Worm (Caenorhabditis elegans) whole organism, L1 larva: Measurements from ENCODE around the gene C34C12.9.

Experiments
- C04F5.9 ChIP-seq: sonication (generic microtip); optimal IDR thresholded peaks from 2 replicates; lab custom pipeline; 2016; ENCODE audit warnings: missing genetic modification characterization, missing compliant biosample characterization
- C34B4.2 ChIP-seq: sonication (generic microtip); optimal IDR thresholded peaks from 2 replicates; lab custom pipeline; 2017; ENCODE audit warnings: mild to moderate bottlenecking, missing genetic modification characterization, missing compliant biosample characterization
- aly-2 ChIP-seq: fragments of 150-350 bp; optimal IDR thresholded peaks from 2 replicates; lab custom pipeline; 2014; ENCODE audit warnings: missing biosample characterization, missing genetic modification characterization
- ama-1 ChIP-seq: fragments of 150-350 bp; optimal IDR thresholded peaks from 2 replicates; lab custom pipeline; 2014
- blmp-1 ChIP-seq: fragments of 150-350 bp; optimal IDR thresholded peaks from 2 replicates; lab custom pipeline; 2014; ENCODE audit warnings: missing biosample characterization, missing genetic modification characterization
- ceh-82 ChIP-seq, 3 experiments: fragments of 150-350 bp in 1 of 3; sonication (generic microtip) in 2 of 3; optimal IDR thresholded peaks; 2 replicates each; lab custom pipeline; 2014 to 2017; ENCODE audit warnings: missing biosample characterization in 3 of 3, missing genetic modification characterization in 3 of 3
- ceh-90 ChIP-seq: sonication (generic microtip); optimal IDR thresholded peaks from 2 replicates; lab custom pipeline; 2016; ENCODE audit warnings: missing genetic modification characterization, missing compliant biosample characterization
- ces-1 ChIP-seq: fragments of 150-350 bp; optimal IDR thresholded peaks from 2 replicates; lab custom pipeline; 2014; ENCODE audit warnings: missing biosample characterization, missing genetic modification reagents, missing genetic modification characterization
- dpl-1 ChIP-seq, 3 experiments: fragments of 150-350 bp in 2 of 3; sonication (generic microtip) in 1 of 3; optimal IDR thresholded peaks; 2 replicates each; lab custom pipeline; 2014 to 2017; ENCODE audit warnings: missing biosample characterization in 3 of 3, missing genetic modification characterization in 3 of 3, missing genetic modification reagents in 3 of 3
- efl-1 ChIP-seq, 4 experiments: fragments of 150-350 bp; optimal IDR thresholded peaks in 3 of 4; peaks in 1 of 4; 1 replicate in 1 of 4; 2 replicates in 3 of 4; lab custom pipeline; 2014; ENCODE audit warnings: missing biosample characterization in 2 of 4, missing genetic modification characterization in 2 of 4, missing genetic modification reagents in 2 of 4
- efl-3 ChIP-seq: fragments of 200-800 bp; sonication (Bioruptor generic); optimal IDR thresholded peaks from 2 replicates; lab custom pipeline; 2018; ENCODE audit warnings: mild to moderate bottlenecking, missing genetic modification characterization, missing compliant biosample characterization
- elt-3 ChIP-seq, 6 experiments: fragments of 150-350 bp in 1 of 6; sonication (generic microtip); optimal IDR thresholded peaks; 2 replicates each; lab custom pipeline; 2017 to 2018; ENCODE audit warnings: missing biosample characterization in 6 of 6, missing genetic modification characterization in 6 of 6, inconsistent platforms in 1 of 6
- fkh-4 ChIP-seq: sonication (generic microtip); optimal IDR thresholded peaks from 2 replicates; lab custom pipeline; 2016; ENCODE audit warnings: missing compliant biosample characterization, missing genetic modification characterization, borderline replicate concordance
- fkh-8 ChIP-seq: sonication (generic microtip); optimal IDR thresholded peaks from 2 replicates; lab custom pipeline; 2016; ENCODE audit warnings: mild to moderate bottlenecking, missing genetic modification characterization, missing compliant biosample characterization
- grh-1 ChIP-seq: fragments of 200-800 bp; sonication (Bioruptor generic); IDR thresholded peaks from 2 replicates; pipeline ENCODE4 v1.3.6; 2022; ENCODE audit warnings: missing genetic modification reagents, missing genetic modification characterization, missing compliant biosample characterization
- hlh-17 ChIP-seq: fragments of 200-800 bp; sonication (Bioruptor generic); optimal IDR thresholded peaks from 2 replicates; lab custom pipeline; 2018; ENCODE audit warnings: missing genetic modification characterization, mild to moderate bottlenecking, missing compliant biosample characterization, moderate library complexity, borderline replicate concordance
- hlh-4 ChIP-seq: sonication (generic microtip); optimal IDR thresholded peaks from 2 replicates; lab custom pipeline; 2016; ENCODE audit warnings: mild to moderate bottlenecking, missing genetic modification characterization, missing compliant biosample characterization
- lin-13 ChIP-seq: fragments of 150-350 bp; optimal IDR thresholded peaks from 2 replicates; lab custom pipeline; 2014; ENCODE audit warnings: missing biosample characterization, missing genetic modification reagents, missing genetic modification characterization
- lin-14 ChIP-seq: fragments of 200-800 bp; sonication (Bioruptor generic); optimal IDR thresholded peaks from 2 replicates; lab custom pipeline; 2018; ENCODE audit warnings: mild to moderate bottlenecking, missing genetic modification characterization, moderate library complexity, missing compliant biosample characterization
- mdl-1 ChIP-seq, 2 experiments: fragments of 150-350 bp; optimal IDR thresholded peaks; 2 replicates each; lab custom pipeline; 2014 to 2017; ENCODE audit warnings: missing biosample characterization in 2 of 2, missing genetic modification characterization in 2 of 2, inconsistent platforms in 1 of 2
- mep-1 ChIP-seq: fragments of 150-350 bp; optimal IDR thresholded peaks from 2 replicates; lab custom pipeline; 2014; ENCODE audit warnings: missing biosample characterization, missing genetic modification characterization
- nhr-11 ChIP-seq: fragments of 150-350 bp; optimal IDR thresholded peaks from 2 replicates; lab custom pipeline; 2014; ENCODE audit warnings: missing biosample characterization, missing genetic modification characterization
- nhr-19 ChIP-seq: fragments of 200-800 bp; sonication (Bioruptor generic); conservative IDR thresholded peaks from 2 replicates; pipeline ENCODE4 v1.3.6; 2022; ENCODE audit warnings: missing genetic modification characterization, missing compliant biosample characterization
- nhr-20 ChIP-seq: sonication (generic microtip); optimal IDR thresholded peaks from 2 replicates; lab custom pipeline; 2016; ENCODE audit warnings: mild to moderate bottlenecking, missing genetic modification characterization, missing compliant biosample characterization
- nhr-47 ChIP-seq: sonication (generic microtip); optimal IDR thresholded peaks from 2 replicates; lab custom pipeline; 2016; ENCODE audit warnings: mild to moderate bottlenecking, missing genetic modification characterization, moderate library complexity, missing compliant biosample characterization
- nhr-76 ChIP-seq: sonication (generic microtip); optimal IDR thresholded peaks from 2 replicates; lab custom pipeline; 2017; ENCODE audit warnings: missing biosample characterization, missing genetic modification characterization
- nhr-84 ChIP-seq: sonication (generic microtip); optimal IDR thresholded peaks from 2 replicates; lab custom pipeline; 2017; ENCODE audit warnings: missing biosample characterization, missing genetic modification characterization
- nhr-85 ChIP-seq: sonication (generic microtip); peaks from one replicate; lab custom pipeline; 2016; ENCODE audit warnings: missing genetic modification characterization, inconsistent platforms, missing compliant biosample characterization
- nhr-90 ChIP-seq: sonication (generic microtip); optimal IDR thresholded peaks from 2 replicates; lab custom pipeline; 2016; ENCODE audit warnings: mild to moderate bottlenecking, missing genetic modification characterization, missing compliant biosample characterization; ENCODE audit not compliant: poor library complexity
- pax-3 ChIP-seq: fragments of 200-800 bp; sonication (Bioruptor generic); optimal IDR thresholded peaks from 2 replicates; lab custom pipeline; 2018; ENCODE audit warnings: mild to moderate bottlenecking, missing genetic modification characterization, moderate library complexity, missing compliant biosample characterization
- rnt-1 ChIP-seq: sonication (generic microtip); optimal IDR thresholded peaks from 2 replicates; lab custom pipeline; 2016; ENCODE audit warnings: mild to moderate bottlenecking, missing genetic modification characterization, moderate library complexity, missing compliant biosample characterization
- tbx-2 ChIP-seq: sonication (generic microtip); optimal IDR thresholded peaks from 2 replicates; lab custom pipeline; 2016; ENCODE audit warnings: missing genetic modification characterization, missing compliant biosample characterization
- unc-130 ChIP-seq: fragments of 150-350 bp; optimal IDR thresholded peaks from 2 replicates; lab custom pipeline; 2017; ENCODE audit warnings: missing biosample characterization, missing genetic modification characterization, inconsistent platforms
- unc-62 ChIP-seq: fragments of 150-350 bp; optimal IDR thresholded peaks from 2 replicates; lab custom pipeline; 2014; ENCODE audit warnings: missing biosample characterization, missing genetic modification reagents, missing genetic modification characterization
- unc-86 ChIP-seq: sonication (generic microtip); optimal IDR thresholded peaks from 2 replicates; lab custom pipeline; 2016; ENCODE audit warnings: missing genetic modification characterization, missing compliant biosample characterization
- xbp-1 ChIP-seq: sonication (generic microtip); optimal IDR thresholded peaks from 2 replicates; lab custom pipeline; 2016; ENCODE audit warnings: missing genetic modification characterization, missing compliant biosample characterization
- zip-4 ChIP-seq: fragments of 200-800 bp; sonication (Bioruptor generic); optimal IDR thresholded peaks from 2 replicates; lab custom pipeline; 2018; ENCODE audit warnings: mild to moderate bottlenecking, missing genetic modification characterization, moderate library complexity, missing compliant biosample characterization
- ztf-4 ChIP-seq: fragments of 150-350 bp; optimal IDR thresholded peaks from 2 replicates; lab custom pipeline; 2014; ENCODE audit warnings: missing biosample characterization, missing genetic modification characterization

C34C12.9 gene

ce11 chrIII:3470433-3470832, 4.9 kb downstream of the C34C12.9 start:
- no peak for TF ChIP-seq lin-14 (GFP tag; lab: Kevin White, UChicago)
- TF ChIP-seq C34B4.2 (tag; lab: Kevin White, UChicago), result no peak
- no peak for TF ChIP-seq fkh-4
- peak; percentile 80 for TF ChIP-seq blmp-1 (tag; lab: Kevin White, UChicago)
- TF ChIP-seq mep-1 (tag; lab: Kevin White, UChicago), result no peak
- TF ChIP-seq C04F5.9 (tag; lab: Kevin White, UChicago), result no peak
- TF ChIP-seq ceh-82 (tag; optimal IDR thresholded peaks at IDR 0.05; lab: Kevin White, UChicago), result no peak
- no peak for TF ChIP-seq hlh-4 (tag; lab: Kevin White, UChicago)
- TF ChIP-seq ceh-90 (tag; lab: Kevin White, UChicago), result no peak
- TF ChIP-seq lin-13, result no peak
- TF ChIP-seq nhr-84 (tag; lab: Kevin White, UChicago), result no peak
- no peak for TF ChIP-seq ama-1
- no peak for TF ChIP-seq dpl-1 (GFP tag; optimal IDR thresholded peaks at IDR 0.05; lab: Kevin White, UChicago)
- no peak for TF ChIP-seq unc-86 (tag; lab: Kevin White, UChicago)
- TF ChIP-seq nhr-85, result peak; percentile 6
- TF ChIP-seq elt-3 (tag; optimal IDR thresholded peaks at IDR 0.05; lab: Kevin White, UChicago), result peak in 1 of 6 experiments; percentile 39
- TF ChIP-seq fkh-8, result no peak
- TF ChIP-seq, all 84 proteins: peak for 3

ce11 chrIII:3469646-3470045, 5.7 kb downstream of the C34C12.9 start, which contains the start of gene smim-14:
Gene smim-14 (minus strand): TSS chrIII:3469746.
- no peak for TF ChIP-seq efl-1 (optimal IDR thresholded peaks at IDR 0.05; lab: Kevin White, UChicago)
- TF ChIP-seq efl-1 (GFP tag; optimal IDR thresholded peaks at IDR 0.05 in 1 of 2; lab: Kevin White, UChicago), result no peak
- TF ChIP-seq xbp-1 (tag; lab: Kevin White, UChicago), result peak; percentile 89
- TF ChIP-seq, all 84 proteins: peak for 1

- TF ChIP-seq efl-1 (optimal IDR thresholded peaks at IDR 0.05; lab: Kevin White, UChicago) (no peak), efl-1 (GFP tag; optimal IDR thresholded peaks at IDR 0.05 in 1 of 2; lab: Kevin White, UChicago) (no peak), nhr-90 (tag; lab: Kevin White, UChicago) (no peak), ces-1 (GFP tag; lab: Kevin White, UChicago) (no peak), aly-2 (tag; lab: Kevin White, UChicago) (no peak), nhr-19 (GFP tag; lab: Robert Waterston, UW) (no peak), hlh-17 (GFP tag; lab: Kevin White, UChicago) (no peak), tbx-2 (tag; lab: Kevin White, UChicago) (no peak), lin-14 (GFP tag; lab: Kevin White, UChicago) (no peak), mdl-1 (tag; optimal IDR thresholded peaks at IDR 0.05; lab: Kevin White, UChicago) (no peak), efl-3 (no peak), rnt-1 (tag; lab: Kevin White, UChicago) (no peak)
Measured at ce11 chrIII:3468384-3468783, 6.9 kb downstream of the C34C12.9 start.

- no peak for TF ChIP-seq zip-4 (GFP tag; lab: Kevin White, UChicago)
- no peak for TF ChIP-seq unc-130 (tag; lab: Kevin White, UChicago)
- no peak for TF ChIP-seq nhr-90 (tag; lab: Kevin White, UChicago)
- no peak for TF ChIP-seq aly-2 (tag; lab: Kevin White, UChicago)
- TF ChIP-seq ztf-4, result no peak
- TF ChIP-seq dpl-1 (GFP tag; optimal IDR thresholded peaks at IDR 0.05; lab: Kevin White, UChicago), result no peak
- TF ChIP-seq efl-1 (optimal IDR thresholded peaks at IDR 0.05; lab: Kevin White, UChicago), result no peak
- no peak for TF ChIP-seq efl-1 (GFP tag; optimal IDR thresholded peaks at IDR 0.05 in 1 of 2; lab: Kevin White, UChicago)
- no peak for TF ChIP-seq nhr-11 (tag; lab: Kevin White, UChicago)
- no peak for TF ChIP-seq unc-62
- TF ChIP-seq elt-3 (tag; optimal IDR thresholded peaks at IDR 0.05; lab: Kevin White, UChicago), result no peak
- no peak for TF ChIP-seq nhr-76 (tag; lab: Kevin White, UChicago)
- no peak for TF ChIP-seq grh-1 (GFP tag; lab: Robert Waterston, UW)
- no peak for TF ChIP-seq nhr-20 (tag; lab: Kevin White, UChicago)
- TF ChIP-seq ceh-90 (tag; lab: Kevin White, UChicago), result no peak
- TF ChIP-seq ceh-82 (tag; optimal IDR thresholded peaks at IDR 0.05; lab: Kevin White, UChicago), result no peak
- TF ChIP-seq pax-3, result no peak
- TF ChIP-seq nhr-47 (tag; lab: Kevin White, UChicago), result no peak
Measured at ce11 chrIII:3467013-3467412, 8.3 kb downstream of the C34C12.9 start.
